Worm (Caenorhabditis elegans): ENCODE results near the gene daf-7.

- TF ChIP-seq klf-2 (GFP tag; conservative IDR thresholded peaks at IDR 0.05) (no peak), T22C8.4 (GFP tag; IDR thresholded peaks at IDR 0.05) (peak; percentile 57; the same call in 1 of the 2 replicates), ztf-29 (GFP tag; IDR thresholded peaks at IDR 0.05) (no peak), ztf-23 (GFP tag; IDR thresholded peaks at IDR 0.05) (no peak)
These were observed 22.2 kb downstream of the daf-7 start for ce11 chrIII:833711-834442.
